Worm (Caenorhabditis elegans): Measurements from ENCODE around the gene nipa-1.

The nipa-1 gene

DNA sequence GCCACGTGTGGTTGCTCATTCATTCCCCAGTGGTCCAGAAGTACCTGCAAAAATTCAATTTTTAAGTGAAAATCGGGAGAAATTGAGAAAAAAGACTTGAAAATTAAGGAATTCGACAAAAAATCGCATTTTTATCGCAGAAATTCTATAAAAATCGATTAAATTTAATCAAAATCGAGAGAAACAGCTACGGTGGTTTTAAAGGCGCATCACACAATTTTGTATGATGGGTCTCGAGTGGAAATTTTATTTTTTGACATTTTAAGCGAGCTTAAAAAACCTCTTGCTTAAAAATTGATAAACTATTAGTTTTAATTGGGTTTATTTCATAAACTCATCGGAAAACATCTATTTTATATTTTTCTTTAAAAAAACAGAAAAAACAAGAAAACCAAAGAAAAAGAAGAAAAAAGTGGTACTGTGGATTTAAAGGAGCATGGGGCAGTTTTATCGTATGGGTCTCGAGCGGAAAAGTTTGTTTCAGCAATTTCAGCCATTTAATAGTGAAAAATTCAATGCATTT is at the start of gene nipa-1:
TSS of gene nipa-1 (minus strand) at position 51 of the 523 bp plus-strand sequence.
- TF ChIP-seq T22C8.4 (GFP tag; IDR thresholded peaks at IDR 0.05) (no peak), ztf-29 (GFP tag; IDR thresholded peaks at IDR 0.05) (no peak), ztf-23 (GFP tag; IDR thresholded peaks at IDR 0.05) (no peak), ref-1 (GFP tag; conservative IDR thresholded peaks at IDR 0.05) (no peak), klf-2 (GFP tag; conservative IDR thresholded peaks at IDR 0.05) (no peak), tab-1 (GFP tag; IDR thresholded peaks at IDR 0.05) (no peak), flt-1 (GFP tag; IDR thresholded peaks at IDR 0.05) (no peak), med-1 (GFP tag; optimal IDR thresholded peaks at IDR 0.05; ENCODE audit: insufficient read depth) (no peak), cog-1 (tag; optimal IDR thresholded peaks at IDR 0.05) (no peak)

DNA sequence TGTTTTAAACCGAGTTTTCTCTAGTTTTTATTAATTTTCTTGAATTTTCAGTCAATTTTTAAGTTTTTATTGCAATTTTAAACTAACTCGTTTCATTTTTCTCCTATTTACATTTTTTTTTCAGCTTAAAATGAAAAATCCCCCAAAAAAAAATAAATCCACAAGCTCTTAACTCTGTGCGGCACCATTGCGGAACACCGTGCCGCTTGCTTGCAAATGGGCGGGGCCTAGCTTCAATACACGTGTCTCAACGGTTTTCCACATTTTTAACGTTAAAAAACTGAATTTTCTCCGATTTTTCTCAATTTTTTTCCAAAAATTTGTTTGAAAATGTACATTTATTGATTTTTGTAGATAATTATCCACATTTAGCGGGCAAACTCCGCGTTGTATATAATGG is 48.1 kb upstream of the nipa-1 start, which contains the start of gene R148.3:
TSS of gene R148.3 (plus strand) at position 347 of the 400 bp plus-strand sequence.
- TF ChIP-seq tab-1 (GFP tag; IDR thresholded peaks at IDR 0.05) (peak; percentile 85), ztf-23 (GFP tag; IDR thresholded peaks at IDR 0.05) (peak; percentile 92), med-1 (GFP tag; optimal IDR thresholded peaks at IDR 0.05; ENCODE audit: insufficient read depth) (peak; percentile 93), klf-2 (GFP tag; conservative IDR thresholded peaks at IDR 0.05) (peak; percentile 80), ref-1 (GFP tag; conservative IDR thresholded peaks at IDR 0.05) (peak; percentile 64; the same call in 1 of the 2 replicates), ztf-29 (GFP tag; IDR thresholded peaks at IDR 0.05) (peak; percentile 78), flt-1 (GFP tag; IDR thresholded peaks at IDR 0.05) (peak; percentile 86), T22C8.4 (GFP tag; IDR thresholded peaks at IDR 0.05) (peak; percentile 8; the same call in 1 of the 2 replicates), cog-1 (tag; optimal IDR thresholded peaks at IDR 0.05) (peak; percentile 49)

DNA sequence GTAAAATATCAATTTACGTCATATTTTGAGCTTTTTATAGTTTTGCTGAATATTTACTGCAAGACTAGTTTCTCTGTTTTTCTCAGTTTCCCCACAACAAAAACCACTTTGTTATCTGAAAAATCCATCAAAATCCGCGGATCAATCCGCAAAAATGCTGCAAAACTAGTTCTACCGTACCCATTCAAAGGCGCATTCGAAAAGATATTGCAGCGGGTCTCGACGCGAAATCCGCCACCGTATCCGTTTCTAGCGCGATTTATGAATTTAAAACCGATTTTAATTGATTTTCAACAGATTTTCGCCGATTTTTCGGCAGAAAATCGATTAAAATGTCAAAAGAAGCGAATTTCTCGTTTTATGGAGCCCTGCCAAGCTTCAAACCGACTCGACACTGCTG is 44.5 kb upstream of the nipa-1 start, which contains the start of gene R148.4:
TSS of gene R148.4 (plus strand) at position 211 of the 400 bp plus-strand sequence.
- TF ChIP-seq ref-1 (GFP tag; conservative IDR thresholded peaks at IDR 0.05) (no peak), T22C8.4 (GFP tag; IDR thresholded peaks at IDR 0.05) (no peak), cog-1 (tag; optimal IDR thresholded peaks at IDR 0.05) (no peak)

DNA sequence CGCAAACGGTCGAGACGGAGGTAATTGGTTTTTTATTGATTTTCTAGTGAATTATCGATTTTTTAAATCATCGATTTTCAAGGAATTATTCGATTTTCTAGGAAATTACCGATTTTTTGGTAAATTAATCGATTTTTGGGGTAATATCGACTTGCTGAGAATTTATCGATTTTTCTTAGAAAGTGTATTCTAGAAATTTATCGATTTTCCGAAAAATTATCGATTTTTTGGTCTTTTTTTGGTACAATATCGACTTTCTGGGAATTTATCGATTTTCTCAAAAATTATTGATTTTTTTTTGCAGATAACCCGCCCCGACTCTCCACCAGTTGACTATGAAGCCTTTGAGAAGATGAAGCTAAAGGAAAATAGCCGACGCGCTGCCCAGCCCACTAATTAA is 43.6 kb upstream of the nipa-1 start:
- TF ChIP-seq tab-1 (GFP tag; IDR thresholded peaks at IDR 0.05): no peak
- peak; percentile 91 for TF ChIP-seq T22C8.4 (GFP tag; IDR thresholded peaks at IDR 0.05)
- TF ChIP-seq klf-2 (GFP tag; conservative IDR thresholded peaks at IDR 0.05): no peak
- no peak for TF ChIP-seq ref-1 (GFP tag; conservative IDR thresholded peaks at IDR 0.05)

DNA sequence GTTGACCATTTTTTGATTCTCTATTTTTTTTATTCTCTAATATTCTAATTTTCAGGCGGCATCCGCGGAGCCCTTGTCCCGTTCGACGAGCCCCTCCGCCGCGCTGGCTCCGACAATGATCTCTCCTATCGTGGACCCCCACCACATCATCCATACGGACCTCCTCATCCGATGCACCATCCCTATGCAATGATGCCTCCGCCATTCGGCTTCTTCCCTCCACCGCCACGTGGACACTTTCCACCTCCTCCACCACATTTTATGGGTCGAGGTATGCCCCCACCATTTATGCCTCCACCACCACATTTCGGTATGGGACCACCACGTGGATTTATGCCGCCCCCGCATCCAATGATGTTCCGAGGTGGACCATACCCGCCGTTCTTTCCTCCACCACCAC is 42.4 kb upstream of the nipa-1 start:
- no peak for TF ChIP-seq ztf-29 (GFP tag; IDR thresholded peaks at IDR 0.05)
- no peak for TF ChIP-seq flt-1 (GFP tag; IDR thresholded peaks at IDR 0.05)
- no peak for TF ChIP-seq tab-1 (GFP tag; IDR thresholded peaks at IDR 0.05)
- no peak for TF ChIP-seq T22C8.4 (GFP tag; IDR thresholded peaks at IDR 0.05)
- TF ChIP-seq cog-1 (tag; optimal IDR thresholded peaks at IDR 0.05): no peak
- no peak for TF ChIP-seq med-1 (GFP tag; optimal IDR thresholded peaks at IDR 0.05; ENCODE audit: insufficient read depth)

DNA sequence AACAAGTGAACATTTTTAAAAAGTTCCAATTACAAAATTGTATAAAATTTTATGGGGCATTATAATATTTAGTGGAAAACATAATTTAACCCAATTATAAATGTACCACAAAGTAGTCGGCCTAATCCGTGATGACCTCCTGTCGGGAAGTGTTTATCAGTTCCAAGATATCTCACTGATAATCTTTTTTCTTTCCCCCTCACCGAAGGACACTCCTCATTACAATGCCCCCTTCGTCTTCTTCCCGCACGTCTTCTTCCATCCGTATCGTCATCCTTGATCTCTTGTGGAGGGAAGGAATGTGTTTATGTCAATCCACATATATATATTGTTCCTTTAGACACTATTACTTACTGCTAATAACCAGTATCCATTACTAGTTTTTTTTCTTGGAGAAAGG is 38.4 kb upstream of the nipa-1 start, which contains the start of gene R148.5:
TSS of gene R148.5 (plus strand) at position 331 of the 400 bp plus-strand sequence.
- TF ChIP-seq flt-1 (GFP tag; IDR thresholded peaks at IDR 0.05) (no peak), ztf-23 (GFP tag; IDR thresholded peaks at IDR 0.05) (no peak), klf-2 (GFP tag; conservative IDR thresholded peaks at IDR 0.05) (no peak), ztf-29 (GFP tag; IDR thresholded peaks at IDR 0.05) (no peak), tab-1 (GFP tag; IDR thresholded peaks at IDR 0.05) (no peak), med-1 (GFP tag; optimal IDR thresholded peaks at IDR 0.05; ENCODE audit: insufficient read depth) (no peak), cog-1 (tag; optimal IDR thresholded peaks at IDR 0.05) (no peak), T22C8.4 (GFP tag; IDR thresholded peaks at IDR 0.05) (no peak), ref-1 (GFP tag; conservative IDR thresholded peaks at IDR 0.05) (no peak)

DNA sequence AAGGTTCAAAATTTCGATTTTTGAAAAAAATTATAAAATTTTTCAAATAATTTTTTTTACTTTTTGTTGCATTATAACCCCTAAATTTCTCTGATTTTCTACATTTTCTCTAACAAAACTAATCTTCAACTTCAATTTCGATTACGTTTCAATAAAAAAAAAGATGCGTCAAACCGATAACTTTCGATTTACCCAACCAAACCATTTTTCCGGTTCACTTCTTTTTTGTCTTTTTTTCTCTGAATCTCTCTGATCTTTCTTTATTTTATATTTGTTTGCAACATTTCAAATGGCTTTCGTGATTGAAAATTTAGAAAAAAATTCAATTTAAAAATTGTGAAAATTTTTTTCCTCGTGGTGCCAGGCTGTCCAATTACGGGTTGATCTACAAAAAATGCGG is 36.5 kb upstream of the nipa-1 start:
- TF ChIP-seq med-1 (GFP tag; optimal IDR thresholded peaks at IDR 0.05; ENCODE audit: insufficient read depth) (no peak), T22C8.4 (GFP tag; IDR thresholded peaks at IDR 0.05) (no peak), ztf-29 (GFP tag; IDR thresholded peaks at IDR 0.05) (no peak), klf-2 (GFP tag; conservative IDR thresholded peaks at IDR 0.05) (no peak), ref-1 (GFP tag; conservative IDR thresholded peaks at IDR 0.05) (no peak), tab-1 (GFP tag; IDR thresholded peaks at IDR 0.05) (no peak), cog-1 (tag; optimal IDR thresholded peaks at IDR 0.05) (no peak), flt-1 (GFP tag; IDR thresholded peaks at IDR 0.05) (no peak), ztf-23 (GFP tag; IDR thresholded peaks at IDR 0.05) (no peak)

DNA sequence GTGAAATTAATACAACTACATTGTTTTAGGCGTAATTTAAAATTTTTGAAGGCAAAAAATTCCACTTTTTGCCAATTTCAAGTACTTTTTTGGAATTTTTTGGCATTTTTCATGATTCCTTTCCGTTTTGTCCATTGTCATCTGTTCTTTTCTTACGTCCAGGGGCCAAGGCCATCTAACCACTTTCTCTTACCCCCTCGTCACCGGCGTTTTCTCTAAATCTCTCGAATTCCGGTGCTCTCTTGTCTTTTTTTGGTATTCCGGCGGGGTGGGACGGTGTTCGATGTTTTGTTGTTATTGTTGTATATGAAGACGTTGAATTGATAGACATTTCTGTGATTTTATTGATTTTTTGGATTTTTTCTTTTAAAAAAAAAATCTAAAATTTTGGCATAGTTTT is 34.7 kb upstream of the nipa-1 start:
- TF ChIP-seq ztf-29 (GFP tag; IDR thresholded peaks at IDR 0.05) (no peak), klf-2 (GFP tag; conservative IDR thresholded peaks at IDR 0.05) (no peak), med-1 (GFP tag; optimal IDR thresholded peaks at IDR 0.05; ENCODE audit: insufficient read depth) (no peak)

DNA sequence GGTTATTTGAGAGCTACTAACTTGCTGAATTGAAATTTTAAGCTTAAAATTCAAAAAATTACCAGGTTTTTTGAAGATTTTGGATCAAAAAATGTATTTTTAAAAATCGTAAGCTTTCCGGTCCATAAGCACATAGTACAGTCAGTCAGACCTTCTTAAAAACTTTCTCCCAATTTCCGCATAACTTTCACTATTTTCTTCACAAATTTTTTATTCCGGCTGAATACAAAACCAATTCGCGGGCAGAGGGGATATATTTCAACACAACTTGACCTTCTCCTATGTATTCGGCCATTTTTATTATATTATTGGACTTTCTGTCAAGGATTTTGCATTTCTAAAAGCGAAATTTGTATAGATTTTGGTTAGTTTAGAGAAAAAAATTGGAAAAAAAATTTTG is 33.6 kb upstream of the nipa-1 start:
- TF ChIP-seq T22C8.4 (GFP tag; IDR thresholded peaks at IDR 0.05) (no peak), cog-1 (tag; optimal IDR thresholded peaks at IDR 0.05) (no peak), tab-1 (GFP tag; IDR thresholded peaks at IDR 0.05) (no peak), ztf-23 (GFP tag; IDR thresholded peaks at IDR 0.05) (no peak), med-1 (GFP tag; optimal IDR thresholded peaks at IDR 0.05; ENCODE audit: insufficient read depth) (no peak), ref-1 (GFP tag; conservative IDR thresholded peaks at IDR 0.05) (no peak), ztf-29 (GFP tag; IDR thresholded peaks at IDR 0.05) (no peak), flt-1 (GFP tag; IDR thresholded peaks at IDR 0.05) (no peak), klf-2 (GFP tag; conservative IDR thresholded peaks at IDR 0.05) (no peak)

DNA sequence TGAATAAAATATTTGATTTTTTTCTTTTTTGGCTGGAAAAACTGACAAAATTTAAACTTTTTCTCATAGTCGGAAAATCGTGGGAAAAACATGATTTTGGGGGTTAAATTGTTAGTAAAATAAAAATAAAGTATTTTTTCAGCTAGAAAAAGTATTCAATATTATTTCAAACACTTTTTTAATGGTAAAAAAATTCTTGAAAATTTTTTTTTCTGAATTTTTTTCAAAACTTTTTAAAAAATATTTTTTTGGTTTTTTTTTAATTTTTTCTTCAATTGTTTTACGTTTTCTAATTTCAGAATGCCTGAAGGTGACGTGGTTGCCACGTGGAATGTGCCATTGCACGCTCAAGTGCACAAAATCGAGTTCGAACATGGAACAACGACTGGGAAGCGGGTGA is 28.0 kb upstream of the nipa-1 start, which contains the start of gene C44B11.1:
TSS of gene C44B11.1 (plus strand) at position 301 of the 400 bp plus-strand sequence.
- no peak for TF ChIP-seq tab-1 (GFP tag; IDR thresholded peaks at IDR 0.05)
- no peak for TF ChIP-seq cog-1 (tag; optimal IDR thresholded peaks at IDR 0.05)
- no peak for TF ChIP-seq ref-1 (GFP tag; conservative IDR thresholded peaks at IDR 0.05)
- TF ChIP-seq ztf-29 (GFP tag; IDR thresholded peaks at IDR 0.05): no peak
- TF ChIP-seq flt-1 (GFP tag; IDR thresholded peaks at IDR 0.05): no peak

Measured in whole organism, midembryonic.